Worm (Caenorhabditis elegans): Measurements from ENCODE around the gene gpdh-2.

The gpdh-2 gene

ce11 chrIII:9849111-9849510 lies 9.9 kb downstream of the gpdh-2 start:
- TF ChIP-seq isw-1 (GFP tag; IDR thresholded peaks at IDR 0.05) (0 out of 2 replicates have a peak, but pooled peaks have one; percentile 3), nhr-85 (tag) (peak; percentile 71)

ce11 chrIII:9848603-9849002 lies 10.4 kb downstream of the gpdh-2 start:
- TF ChIP-seq lin-35 (GFP tag; optimal IDR thresholded peaks at IDR 0.05) (peak in 1 of 2 experiments; percentile 26), F16B12.6 (tag; optimal IDR thresholded peaks at IDR 0.05) (no peak), ztf-4 (tag; optimal IDR thresholded peaks at IDR 0.05) (no peak), alr-1 (tag; optimal IDR thresholded peaks at IDR 0.05; ENCODE audit: borderline replicate concordance) (no peak), dpl-1 (GFP tag; optimal IDR thresholded peaks at IDR 0.05) (peak; percentile 49 to 69 (median 56)), efl-1 (optimal IDR thresholded peaks at IDR 0.05) (peak; percentile 72 to 89), efl-1 (GFP tag; optimal IDR thresholded peaks at IDR 0.05 in 1 of 2) (peak; percentile 64 to 95), fos-1 (tag; optimal IDR thresholded peaks at IDR 0.05) (no peak), grh-1 (GFP tag; IDR thresholded peaks at IDR 0.05) (0 out of 2 replicates have a peak, but pooled peaks have one; percentile 10), rnt-1 (tag; optimal IDR thresholded peaks at IDR 0.05) (peak; percentile 13)

ce11 chrIII:9848083-9848482 lies 10.9 kb downstream of the gpdh-2 start, which contains the start of gene mrpl-36:
mrpl-36 (minus strand) TSS chrIII:9848116.
- TF ChIP-seq fos-1 (tag; optimal IDR thresholded peaks at IDR 0.05) (no peak), jun-1 (tag; optimal IDR thresholded peaks at IDR 0.05) (no peak), lin-39 (tag; optimal IDR thresholded peaks at IDR 0.05) (no peak), ceh-8 (GFP tag; optimal IDR thresholded peaks at IDR 0.05) (no peak), snu-23 (GFP tag; optimal IDR thresholded peaks at IDR 0.05) (peak; percentile 54), nhr-71 (tag; optimal IDR thresholded peaks at IDR 0.05) (peak; percentile 46), ama-1 (optimal IDR thresholded peaks at IDR 0.05) (no peak), F16B12.6 (tag; optimal IDR thresholded peaks at IDR 0.05) (peak; percentile 33), lin-35 (GFP tag; optimal IDR thresholded peaks at IDR 0.05) (peak; percentile 52 to 61), hpl-2 (GFP tag; optimal IDR thresholded peaks at IDR 0.05) (no peak), skn-1 (tag; optimal IDR thresholded peaks at IDR 0.05) (peak; percentile 40), lin-14 (GFP tag; optimal IDR thresholded peaks at IDR 0.05) (no peak), swsn-7 (tag; optimal IDR thresholded peaks at IDR 0.05) (peak; percentile 4), dpl-1 (GFP tag; optimal IDR thresholded peaks at IDR 0.05) (peak; percentile 33 to 64 (median 39)), ceh-82 (tag; optimal IDR thresholded peaks at IDR 0.05) (peak in 1 of 3 experiments; percentile 36), rnt-1 (tag; optimal IDR thresholded peaks at IDR 0.05) (peak; percentile 36), lsy-2 (tag; optimal IDR thresholded peaks at IDR 0.05) (peak; percentile 50 to 61), C16A3.4 (tag; optimal IDR thresholded peaks at IDR 0.05) (peak; percentile 30), mep-1 (tag; optimal IDR thresholded peaks at IDR 0.05) (peak; percentile 38), nhr-20 (tag; optimal IDR thresholded peaks at IDR 0.05) (peak; percentile 30), mdl-1 (tag; optimal IDR thresholded peaks at IDR 0.05) (peak in 1 of 2 experiments; percentile 5), nhr-47 (tag; optimal IDR thresholded peaks at IDR 0.05) (peak; percentile 17), efl-1 (optimal IDR thresholded peaks at IDR 0.05) (peak; percentile 52 to 67), efl-1 (GFP tag; optimal IDR thresholded peaks at IDR 0.05 in 1 of 2) (peak; percentile 45 to 94), sptf-1 (tag; optimal IDR thresholded peaks at IDR 0.05) (no peak), lin-15B (tag; optimal IDR thresholded peaks at IDR 0.05) (peak; percentile 9), nhr-84 (tag; optimal IDR thresholded peaks at IDR 0.05) (no peak), irx-1 (tag; optimal IDR thresholded peaks at IDR 0.05) (no peak)

- TF ChIP-seq nhr-77 (tag; optimal IDR thresholded peaks at IDR 0.05) (no peak), nhr-85 (tag) (no peak), ztf-4 (tag; optimal IDR thresholded peaks at IDR 0.05) (no peak), fkh-8 (tag; optimal IDR thresholded peaks at IDR 0.05) (no peak), ceh-82 (tag; optimal IDR thresholded peaks at IDR 0.05) (no peak), alr-1 (tag; optimal IDR thresholded peaks at IDR 0.05; ENCODE audit: borderline replicate concordance) (no peak), fkh-4 (tag; optimal IDR thresholded peaks at IDR 0.05; ENCODE audit: borderline replicate concordance) (no peak), hlh-4 (tag; optimal IDR thresholded peaks at IDR 0.05) (no peak), blmp-1 (tag; optimal IDR thresholded peaks at IDR 0.05) (no peak), hlh-17 (GFP tag; optimal IDR thresholded peaks at IDR 0.05; ENCODE audit: borderline replicate concordance) (no peak), lin-15B (tag; optimal IDR thresholded peaks at IDR 0.05) (no peak)
Observed at ce11 chrIII:9846093-9846492, 12.9 kb downstream of the gpdh-2 start, which contains the start of gene K11H3.2. K11H3.2 (plus strand) TSS chrIII:9846393.
